Worm (Caenorhabditis elegans): ENCODE measurements around the gene F56C9.3.

Gene F56C9.3

DNA sequence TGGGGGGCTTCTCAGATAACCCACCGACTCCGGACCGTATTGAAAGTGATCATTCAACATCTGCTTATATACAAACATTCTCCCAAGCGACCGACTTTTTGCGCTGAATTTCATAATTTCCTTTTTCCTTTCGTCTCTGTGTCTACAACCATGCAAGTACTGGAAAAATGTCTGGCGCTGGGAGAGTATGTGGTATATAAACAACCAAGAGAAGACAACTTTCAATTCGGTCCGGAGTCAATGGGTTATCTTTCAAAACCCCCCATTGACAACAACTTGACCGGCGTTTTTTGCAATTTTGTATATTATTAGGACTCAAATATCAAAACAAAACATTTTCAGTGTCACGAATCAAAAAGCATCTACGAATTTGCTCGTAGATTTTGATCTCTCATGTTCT is 32.6 kb upstream of the F56C9.3 start (continued):
- TF ChIP-seq ceh-28 (tag; optimal IDR thresholded peaks at IDR 0.05) (no peak), hmg-1.1 (GFP tag; IDR thresholded peaks at IDR 0.05) (peak; percentile 75), dve-1 (tag; optimal IDR thresholded peaks at IDR 0.05; ENCODE audit: insufficient read depth) (peak; percentile 96), lim-7 (GFP tag; IDR thresholded peaks at IDR 0.05) (peak; percentile 62), nhr-237 (tag; optimal IDR thresholded peaks at IDR 0.05) (no peak), nhr-102 (tag; optimal IDR thresholded peaks at IDR 0.05) (peak; percentile 83)

DNA sequence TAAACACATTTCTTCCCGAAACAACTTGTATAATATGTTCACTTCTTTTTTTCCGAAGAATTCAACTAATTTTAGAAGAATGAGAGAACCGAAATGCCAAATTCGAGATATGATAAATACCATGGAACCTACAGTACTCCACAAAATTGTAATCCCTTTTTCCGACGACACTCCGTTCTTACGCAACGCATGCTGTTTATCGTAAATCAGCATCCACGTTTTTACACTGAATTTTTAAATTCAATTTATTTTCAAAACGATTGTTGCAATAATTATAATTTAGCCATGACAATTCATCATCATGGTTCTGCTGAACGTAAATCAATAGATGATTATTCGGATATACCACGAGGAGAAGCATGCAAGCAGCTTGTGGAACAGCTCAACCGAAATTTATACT is 29.9 kb upstream of the F56C9.3 start, which contains the start of gene B0361.3:
TSS of gene B0361.3 (plus strand) at position 284 of the 400 bp plus-strand sequence.
- TF ChIP-seq T26A8.4 (GFP tag; IDR thresholded peaks at IDR 0.05) (no peak), T20F7.1 (GFP tag; optimal IDR thresholded peaks at IDR 0.05) (peak; percentile 80), lsy-2 (tag; optimal IDR thresholded peaks at IDR 0.05) (peak in 1 of 2 experiments; percentile 62), mdl-1 (tag; optimal IDR thresholded peaks at IDR 0.05) (no peak), ceh-82 (tag; optimal IDR thresholded peaks at IDR 0.05) (no peak)

DNA sequence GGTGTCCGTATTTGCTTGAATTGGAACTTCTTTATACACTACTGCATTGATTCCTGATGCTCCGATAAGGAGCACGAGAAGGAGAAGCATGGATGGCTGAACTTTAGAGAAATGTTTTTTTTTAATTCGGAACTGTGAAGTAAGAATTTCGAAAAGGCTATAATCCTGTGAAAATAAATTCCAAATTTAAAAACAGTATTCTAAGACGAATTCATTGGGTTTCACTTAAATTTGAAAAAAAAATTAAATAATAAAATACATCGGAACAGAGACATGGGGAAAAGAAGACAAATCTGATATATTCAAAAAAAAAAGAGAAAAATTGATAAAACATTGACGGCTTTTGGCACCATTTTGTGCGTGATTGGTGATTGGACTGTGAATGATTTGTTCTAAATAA is 25.3 kb upstream of the F56C9.3 start, which contains the start of gene pho-5:
TSS of gene pho-5 (minus strand) at position 101 of the 400 bp plus-strand sequence.
- TF ChIP-seq lin-39 (tag; optimal IDR thresholded peaks at IDR 0.05) (no peak), hlh-30 (tag; optimal IDR thresholded peaks at IDR 0.05; ENCODE audit: insufficient read depth) (no peak)

DNA sequence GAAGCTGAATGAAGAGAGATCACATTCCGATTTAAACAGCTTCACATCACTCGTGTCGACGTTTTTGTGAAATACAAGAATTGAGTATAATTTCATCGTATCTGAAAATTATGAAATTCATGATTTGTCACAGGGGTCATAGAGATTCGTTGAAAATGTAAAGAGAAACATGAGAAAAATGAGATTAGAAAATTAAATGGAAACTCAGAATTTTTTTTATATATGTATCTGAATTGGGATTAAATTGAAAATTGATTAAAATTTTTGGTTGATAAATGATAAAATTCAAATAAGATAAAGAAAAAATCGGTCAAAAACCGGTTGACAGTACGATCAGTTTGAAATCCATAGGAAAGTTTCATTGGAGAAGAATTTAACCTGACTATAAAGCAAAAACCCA is 23.6 kb upstream of the F56C9.3 start, which contains the start of gene ykt-6:
TSS of gene ykt-6 (minus strand) at position 101 of the 400 bp plus-strand sequence.
- TF ChIP-seq hmg-1.1 (GFP tag; IDR thresholded peaks at IDR 0.05) (no peak), aha-1 (tag) (peak; percentile 28)

DNA sequence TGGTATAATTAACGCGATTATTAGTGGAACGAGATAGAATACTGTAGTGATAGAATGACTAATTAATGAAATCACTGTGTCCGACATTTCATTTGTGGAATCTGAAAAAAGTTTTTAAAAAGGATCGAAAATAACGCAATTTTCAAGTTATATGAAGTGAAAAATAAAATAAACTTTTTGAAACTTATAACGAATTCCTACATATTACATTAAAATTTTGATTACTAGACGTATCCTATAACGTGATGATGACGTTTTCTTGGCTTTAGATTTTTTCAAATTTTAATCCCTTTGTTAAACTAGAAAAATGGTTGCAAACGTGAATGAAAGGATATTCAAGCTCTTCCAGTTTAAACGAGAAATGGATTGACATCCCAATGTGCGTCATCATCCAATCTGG is 20.6 kb upstream of the F56C9.3 start, which contains the start of gene algn-11:
TSS of gene algn-11 (minus strand) at position 101 of the 400 bp plus-strand sequence.
- no peak for TF ChIP-seq snpc-4 (tag; optimal IDR thresholded peaks at IDR 0.05)
- no peak for TF ChIP-seq F10B5.3 (tag; optimal IDR thresholded peaks at IDR 0.05)
- TF ChIP-seq fkh-10 (GFP tag; optimal IDR thresholded peaks at IDR 0.05): no peak
- no peak for TF ChIP-seq nhr-76 (tag; optimal IDR thresholded peaks at IDR 0.05)
- TF ChIP-seq spr-1 (tag; optimal IDR thresholded peaks at IDR 0.05): no peak
- TF ChIP-seq ztf-11 (tag; optimal IDR thresholded peaks at IDR 0.05): no peak
- TF ChIP-seq Y105C5A.15 (GFP tag; IDR thresholded peaks at IDR 0.05): no peak
- no peak for TF ChIP-seq F37D6.2 (tag; optimal IDR thresholded peaks at IDR 0.05)
- no peak for TF ChIP-seq skn-1 (tag; optimal IDR thresholded peaks at IDR 0.05)
- no peak for TF ChIP-seq dmd-9 (GFP tag; IDR thresholded peaks at IDR 0.05)
- no peak for TF ChIP-seq Y5F2A.4 (GFP tag; optimal IDR thresholded peaks at IDR 0.05)
- no peak for TF ChIP-seq hif-1 (tag; optimal IDR thresholded peaks at IDR 0.05)
- TF ChIP-seq nhr-237 (tag; optimal IDR thresholded peaks at IDR 0.05): no peak
- no peak for TF ChIP-seq arid-1 (GFP tag; conservative IDR thresholded peaks at IDR 0.05)
- no peak for TF ChIP-seq fos-1 (tag; optimal IDR thresholded peaks at IDR 0.05)
- no peak for TF ChIP-seq Y48G9A.11 (GFP tag; IDR thresholded peaks at IDR 0.05)
- TF ChIP-seq nhr-28 (tag; optimal IDR thresholded peaks at IDR 0.05): no peak

DNA sequence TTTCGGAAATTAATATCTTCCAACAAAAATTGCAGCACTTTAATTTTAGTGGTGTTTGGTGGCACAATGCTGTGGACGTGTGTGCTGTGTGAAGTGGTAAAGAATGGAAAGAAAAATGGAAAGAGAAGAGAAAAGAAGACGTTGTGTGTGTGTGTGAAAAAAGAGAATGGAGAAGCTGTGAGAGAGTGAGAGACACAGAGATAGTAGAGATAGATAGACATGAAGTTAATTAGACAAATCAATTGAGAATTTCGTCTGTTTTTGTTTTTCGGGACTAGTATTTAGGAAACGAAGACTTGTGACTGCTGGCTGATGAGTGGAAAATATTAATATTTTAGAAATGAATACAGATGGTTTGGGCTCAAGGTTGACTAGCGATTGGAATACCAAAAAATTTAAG is 19.9 kb upstream of the F56C9.3 start:
- TF ChIP-seq unc-39 (tag; optimal IDR thresholded peaks at IDR 0.05) (no peak), unc-62 (GFP tag; optimal IDR thresholded peaks at IDR 0.05 in 1 of 2) (peak in 1 of 2 experiments; percentile 52), unc-62 (tag; optimal IDR thresholded peaks at IDR 0.05) (no peak)

All from whole organism, L4 larva.